Fruit fly (Drosophila melanogaster): ENCODE data around the gene CG15386.

DNA sequence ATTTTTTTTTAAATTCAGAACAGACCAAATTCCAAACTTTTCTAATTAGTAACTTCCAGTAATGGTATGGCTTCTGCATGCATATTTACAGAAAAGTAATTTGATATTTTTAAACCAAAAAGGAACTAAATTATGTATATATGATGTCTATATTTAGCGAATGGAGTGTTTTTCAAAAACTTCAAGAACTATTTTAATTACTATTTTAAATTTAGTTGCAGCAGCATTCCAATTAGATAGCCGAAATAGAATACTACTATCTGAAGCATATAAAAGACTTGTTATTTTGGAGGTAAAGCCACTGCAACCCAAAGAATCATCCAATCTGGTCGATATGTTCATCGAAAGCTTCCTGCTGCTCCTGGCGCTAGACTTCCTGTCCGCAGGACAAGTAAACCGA lies 35.7 kb upstream of the CG15386 start, which contains the start of gene CG17234:
- TF ChIP-seq CG8478 (optimal IDR thresholded peaks at IDR 0.05) (no peak), CTCF (optimal IDR thresholded peaks at IDR 0.05) (no peak)

Data from S2 (cell line).